Worm (Caenorhabditis elegans): ENCODE data around the gene ZK1290.5.

Gene ZK1290.5

DNA sequence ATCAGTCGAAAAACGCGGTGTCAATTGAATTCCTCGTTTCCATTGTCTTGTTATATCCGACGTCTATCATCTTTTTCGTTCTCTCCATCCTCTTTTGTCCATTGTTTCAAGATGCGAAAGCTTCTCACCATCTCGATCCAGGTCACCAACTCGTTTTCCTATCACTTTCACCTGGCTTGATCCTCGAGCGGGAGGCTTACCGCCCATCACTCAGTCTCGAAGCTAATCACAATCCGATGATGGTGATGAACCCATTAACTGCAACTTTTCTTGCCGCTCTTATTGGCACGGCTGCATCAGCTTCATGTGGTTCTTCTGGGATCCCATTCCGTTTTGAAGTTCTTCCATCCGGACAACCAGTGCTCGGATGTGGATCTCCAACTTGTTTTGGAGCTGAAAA is 1.5 kb downstream of the ZK1290.5 start, which contains the start of gene wrt-1:
wrt-1 (plus strand) TSS at position 53 of the 400 bp plus-strand sequence.
- TF ChIP-seq ama-1 (optimal IDR thresholded peaks at IDR 0.05), result no peak
- no peak for TF ChIP-seq ref-2 (tag; optimal IDR thresholded peaks at IDR 0.05)
- no peak for TF ChIP-seq ceh-19 (GFP tag; optimal IDR thresholded peaks at IDR 0.05)
- no peak for TF ChIP-seq odd-2 (tag; optimal IDR thresholded peaks at IDR 0.05)
- TF ChIP-seq elt-4 (tag; optimal IDR thresholded peaks at IDR 0.05), result no peak
- no peak for TF ChIP-seq dmd-4 (tag; optimal IDR thresholded peaks at IDR 0.05; ENCODE audit: borderline replicate concordance)
- TF ChIP-seq ztf-16 (tag; optimal IDR thresholded peaks at IDR 0.05), result no peak
- TF ChIP-seq ceh-18 (tag; optimal IDR thresholded peaks at IDR 0.05), result no peak
- no peak for TF ChIP-seq ceh-48 (tag; optimal IDR thresholded peaks at IDR 0.05)
- TF ChIP-seq nfya-1 (tag; optimal IDR thresholded peaks at IDR 0.05), result no peak

DNA sequence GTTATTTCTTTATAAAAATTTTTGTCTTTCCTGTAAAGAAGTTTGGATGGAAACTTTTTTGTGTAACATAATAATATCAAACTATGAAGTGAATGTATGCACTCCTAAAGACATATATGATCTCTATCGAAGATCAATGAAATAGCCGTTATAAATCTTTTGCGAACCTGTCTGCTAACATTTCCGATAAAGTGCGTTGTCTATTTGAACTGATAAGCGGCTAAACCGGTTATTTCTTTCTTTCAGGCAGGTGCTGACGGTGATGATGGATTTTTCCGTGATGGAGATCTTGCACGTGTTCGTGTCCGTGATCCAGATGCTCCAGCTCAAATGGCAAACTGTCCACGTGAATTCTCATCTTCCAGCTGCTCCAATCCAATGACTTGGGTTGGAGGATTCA is 2.0 kb downstream of the ZK1290.5 start:
- TF ChIP-seq dve-1 (tag; optimal IDR thresholded peaks at IDR 0.05), result no peak
- TF ChIP-seq sox-2 (GFP tag; IDR thresholded peaks at IDR 0.05), result no peak
- TF ChIP-seq madf-2 (tag; optimal IDR thresholded peaks at IDR 0.05), result no peak
- TF ChIP-seq pha-4 (tag; optimal IDR thresholded peaks at IDR 0.05), result no peak
- no peak for TF ChIP-seq unc-3 (GFP tag; conservative IDR thresholded peaks at IDR 0.05)
- TF ChIP-seq unc-3 (tag; optimal IDR thresholded peaks at IDR 0.05), result no peak
- no peak for TF ChIP-seq nhr-11 (tag; optimal IDR thresholded peaks at IDR 0.05)
- TF ChIP-seq ceh-34 (tag; optimal IDR thresholded peaks at IDR 0.05), result no peak
- TF ChIP-seq npax-4 (tag; optimal IDR thresholded peaks at IDR 0.05), result no peak
- no peak for TF ChIP-seq rnt-1 (tag; optimal IDR thresholded peaks at IDR 0.05)
- no peak for TF ChIP-seq T23F11.4 (GFP tag; optimal IDR thresholded peaks at IDR 0.05)

DNA sequence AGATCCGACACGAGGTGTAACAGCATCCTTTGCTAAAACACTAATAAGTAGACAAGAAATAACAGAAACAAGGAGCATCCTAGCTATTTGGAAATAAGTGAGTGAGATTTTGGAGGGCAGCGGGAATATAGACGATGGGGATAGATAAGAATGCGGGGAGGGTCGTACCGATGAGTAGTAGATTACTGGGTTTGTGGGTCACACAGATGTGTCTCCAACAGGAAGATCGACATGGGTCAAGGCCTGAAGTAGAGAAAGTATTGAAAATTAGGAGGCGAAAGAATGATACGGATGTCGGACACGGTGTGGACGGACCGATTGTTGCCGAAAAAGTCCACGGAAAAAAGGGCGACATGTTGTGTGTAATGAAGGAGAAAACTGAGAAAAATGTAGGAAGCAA is 4.9 kb downstream of the ZK1290.5 start, which contains the start of gene wrt-10:
wrt-10 (minus strand) TSS at position 195 of the 400 bp plus-strand sequence.
- TF ChIP-seq ets-4 (tag; optimal IDR thresholded peaks at IDR 0.05) (no peak), lim-6 (tag; optimal IDR thresholded peaks at IDR 0.05) (no peak), ceh-24 (tag; optimal IDR thresholded peaks at IDR 0.05) (no peak), che-1 (tag; optimal IDR thresholded peaks at IDR 0.05) (no peak), Y22D7AL.16 (tag; optimal IDR thresholded peaks at IDR 0.05) (no peak), ceh-48 (tag; optimal IDR thresholded peaks at IDR 0.05) (no peak), pqm-1 (tag; optimal IDR thresholded peaks at IDR 0.05) (no peak), pax-1 (tag; optimal IDR thresholded peaks at IDR 0.05) (no peak), tbx-7 (tag; optimal IDR thresholded peaks at IDR 0.05) (no peak), K02D7.2 (tag; optimal IDR thresholded peaks at IDR 0.05) (no peak)

DNA sequence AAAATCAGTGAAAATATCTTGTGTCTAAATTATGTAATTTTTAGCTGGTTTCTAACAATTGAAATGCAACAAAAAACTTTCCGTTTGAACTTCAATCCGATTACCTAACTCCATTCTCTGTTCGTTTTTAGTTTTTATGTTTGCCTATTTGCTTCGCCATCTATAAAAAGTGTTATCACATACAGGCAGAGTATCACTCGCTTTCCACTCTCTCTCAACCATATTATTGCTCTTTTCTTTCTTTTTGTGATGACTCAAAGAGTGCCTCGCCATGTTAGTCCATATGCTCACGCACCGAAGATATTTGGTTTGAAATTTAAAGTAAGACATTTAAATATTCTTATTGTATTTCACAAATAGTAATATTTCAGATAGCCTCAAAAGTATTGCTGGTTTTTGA is 5.5 kb downstream of the ZK1290.5 start, which contains the start of gene ZK1290.13:
ZK1290.13 (plus strand) TSS at position 73 of the 400 bp plus-strand sequence.
- no peak for TF ChIP-seq unc-55 (GFP tag; optimal IDR thresholded peaks at IDR 0.05)
- no peak for TF ChIP-seq K02D7.2 (tag; optimal IDR thresholded peaks at IDR 0.05)
- no peak for TF ChIP-seq ets-4 (tag; optimal IDR thresholded peaks at IDR 0.05)
- TF ChIP-seq nfya-1 (tag; optimal IDR thresholded peaks at IDR 0.05), result no peak
- TF ChIP-seq pha-4 (tag; optimal IDR thresholded peaks at IDR 0.05), result no peak
- TF ChIP-seq lim-6 (tag; optimal IDR thresholded peaks at IDR 0.05), result no peak
- TF ChIP-seq ztf-16 (tag; optimal IDR thresholded peaks at IDR 0.05), result no peak
- TF ChIP-seq C38D4.7 (GFP tag; optimal IDR thresholded peaks at IDR 0.05), result no peak
- TF ChIP-seq F13H6.1 (tag; optimal IDR thresholded peaks at IDR 0.05), result no peak

DNA sequence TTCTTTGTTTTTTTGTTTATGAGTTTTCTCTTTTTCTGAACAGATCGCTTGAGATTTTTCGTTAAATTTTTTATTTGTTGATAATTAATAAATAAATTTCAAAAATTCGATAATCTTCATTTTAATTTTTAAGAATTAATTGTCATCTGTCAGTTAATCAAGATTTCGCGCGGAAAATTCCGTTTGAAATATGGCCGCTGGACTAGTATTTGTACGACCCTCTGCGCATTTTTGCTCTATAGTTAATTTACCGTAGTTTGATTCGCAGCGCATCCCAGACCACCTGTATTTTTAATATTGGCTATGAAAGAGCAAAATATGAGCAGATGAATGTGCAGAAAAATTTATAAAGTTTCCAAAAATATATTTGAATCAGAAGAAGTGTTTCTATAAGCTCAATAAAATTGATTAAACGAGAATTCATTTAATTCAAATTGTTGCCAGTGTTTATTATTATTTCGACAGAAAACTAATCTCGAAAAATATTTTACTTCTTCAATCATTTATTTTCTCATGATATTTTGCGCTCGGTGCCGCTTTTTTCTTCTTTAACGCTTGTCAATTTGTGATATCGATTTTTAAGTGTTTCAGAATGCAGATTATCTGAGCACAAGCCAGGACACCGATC is 8.3 kb downstream of the ZK1290.5 start, which contains the start of gene nfi-1:
nfi-1 (plus strand) TSS at position 578 of the 628 bp plus-strand sequence.
- TF ChIP-seq ceh-19 (GFP tag; optimal IDR thresholded peaks at IDR 0.05) (no peak), ttx-3 (tag; optimal IDR thresholded peaks at IDR 0.05) (no peak), K09A11.1 (tag; optimal IDR thresholded peaks at IDR 0.05; ENCODE audit: insufficient read depth) (no peak), hlh-8 (tag; optimal IDR thresholded peaks at IDR 0.05) (peak; percentile 38), ztf-16 (tag; optimal IDR thresholded peaks at IDR 0.05) (no peak), K02D7.2 (tag; optimal IDR thresholded peaks at IDR 0.05) (no peak), C08G9.2 (tag; optimal IDR thresholded peaks at IDR 0.05) (peak; percentile 74), tbx-2 (tag; optimal IDR thresholded peaks at IDR 0.05) (peak; percentile 62), unc-3 (GFP tag; conservative IDR thresholded peaks at IDR 0.05) (no peak), unc-3 (tag; optimal IDR thresholded peaks at IDR 0.05) (no peak), madf-2 (tag; optimal IDR thresholded peaks at IDR 0.05) (no peak), fax-1 (tag; optimal IDR thresholded peaks at IDR 0.05) (peak; percentile 17), npax-4 (tag; optimal IDR thresholded peaks at IDR 0.05) (no peak), ets-4 (tag; optimal IDR thresholded peaks at IDR 0.05) (peak; percentile 61), nhr-232 (tag; optimal IDR thresholded peaks at IDR 0.05) (no peak), mec-3 (tag; optimal IDR thresholded peaks at IDR 0.05; ENCODE audit: borderline replicate concordance) (no peak), nhr-11 (tag; optimal IDR thresholded peaks at IDR 0.05) (no peak), elt-2 (tag; optimal IDR thresholded peaks at IDR 0.05) (peak; percentile 44), lim-6 (tag; optimal IDR thresholded peaks at IDR 0.05) (peak; percentile 7), unc-42 (tag; optimal IDR thresholded peaks at IDR 0.05) (peak; percentile 47), ceh-31 (tag; optimal IDR thresholded peaks at IDR 0.05) (peak; percentile 67), che-1 (tag; optimal IDR thresholded peaks at IDR 0.05) (no peak)

Data from whole organism, late embryonic.